Worm (Caenorhabditis elegans) whole organism, early embryonic: ENCODE measurements around the gene K02C4.3.
A peak's percentile ranks its signal among the peaks of the same experiment; 100 is the strongest.

Experiments
- B0310.2 ChIP-seq: sonication (generic microtip); optimal IDR thresholded peaks from 2 replicates; lab custom pipeline; 2016; ENCODE audit warnings: mild to moderate bottlenecking, missing genetic modification characterization, missing compliant biosample characterization
- F13C5.2 ChIP-seq: sonication (generic microtip); optimal IDR thresholded peaks from 2 replicates; lab custom pipeline; 2017; ENCODE audit warnings: mild to moderate bottlenecking, missing genetic modification characterization, inconsistent platforms, missing compliant biosample characterization
- ama-1 ChIP-seq: fragments of 150-350 bp; optimal IDR thresholded peaks from 2 replicates; lab custom pipeline; 2014
- ceh-13 ChIP-seq: fragments of 200-800 bp; sonication (Bioruptor generic); optimal IDR thresholded peaks from 2 replicates; lab custom pipeline; 2018; ENCODE audit warnings: mild to moderate bottlenecking, missing genetic modification characterization, missing compliant biosample characterization
- ets-7 ChIP-seq: sonication (generic microtip); optimal IDR thresholded peaks from 2 replicates; lab custom pipeline; 2016; ENCODE audit warnings: missing genotype, missing genetic modification characterization, missing compliant biosample characterization
- flt-1 ChIP-seq: fragments of 200-800 bp; sonication (Bioruptor generic); IDR thresholded peaks from 2 replicates; pipeline ENCODE4 v1.3.6; 2022; ENCODE audit warnings: missing genetic modification characterization, missing compliant biosample characterization
- hmbx-1 ChIP-seq: sonication (generic microtip); optimal IDR thresholded peaks from 2 replicates; lab custom pipeline; 2016; ENCODE audit warnings: mild to moderate bottlenecking, missing genetic modification characterization, missing compliant biosample characterization
- hmg-4 ChIP-seq: fragments of 200-800 bp; sonication (Bioruptor generic); optimal IDR thresholded peaks from 2 replicates; lab custom pipeline; 2018; ENCODE audit warnings: mild to moderate bottlenecking, missing genetic modification characterization, missing compliant biosample characterization
- pes-1 ChIP-seq: fragments of 200-800 bp; sonication (Bioruptor generic); IDR thresholded peaks from 2 replicates; pipeline ENCODE4 v1.3.6; 2022; ENCODE audit warnings: missing genetic modification reagents, missing genetic modification characterization, missing compliant biosample characterization
- scrt-1 ChIP-seq: fragments of 200-800 bp; sonication (Bioruptor generic); IDR thresholded peaks from 2 replicates; pipeline ENCODE4 v1.3.6; 2022; ENCODE audit warnings: missing genetic modification characterization, missing compliant biosample characterization
- tbx-11 ChIP-seq: fragments of 200-800 bp; sonication (Bioruptor generic); IDR thresholded peaks from 2 replicates; pipeline ENCODE4 v1.3.6; 2022; ENCODE audit warnings: missing genetic modification characterization, missing compliant biosample characterization
- tbx-37 ChIP-seq: fragments of 200-800 bp; sonication (Bioruptor generic); conservative IDR thresholded peaks from 2 replicates; pipeline ENCODE4 v1.3.6; 2022; ENCODE audit warnings: missing genetic modification reagents, missing genetic modification characterization, missing compliant biosample characterization
- tra-4 ChIP-seq: sonication (generic microtip); optimal IDR thresholded peaks from 2 replicates; lab custom pipeline; 2017; ENCODE audit warnings: missing genetic modification characterization, missing compliant biosample characterization

DNA sequence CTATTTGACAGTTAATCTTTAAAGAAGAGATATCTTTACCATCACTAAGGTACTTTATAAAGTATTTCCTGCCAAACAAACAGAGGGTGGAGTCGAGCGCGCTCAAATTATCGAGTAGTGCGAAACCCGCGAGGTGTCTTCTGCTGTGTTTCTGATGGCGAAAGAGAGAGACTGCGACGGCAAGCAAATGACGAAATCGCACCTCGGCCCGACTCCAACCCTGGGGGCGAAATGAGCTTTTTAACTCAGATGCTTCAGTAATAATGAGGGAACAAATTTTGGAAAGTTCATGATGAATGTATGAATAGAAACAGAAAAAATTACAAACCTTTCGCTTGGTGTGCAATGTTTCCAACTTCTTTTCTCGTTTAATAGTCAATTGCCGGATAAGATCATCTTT, 4.9 kb upstream of the K02C4.3 start:
- TF ChIP-seq flt-1 (GFP tag; lab: Robert Waterston, UW) (no peak), pes-1 (GFP tag; lab: Robert Waterston, UW) (no peak), ama-1 (lab: Kevin White, UChicago) (peak; percentile 66), ets-7 (tag; lab: Kevin White, UChicago) (no peak), B0310.2 (no peak), tra-4 (tag; lab: Kevin White, UChicago) (no peak), hmg-4 (GFP tag; lab: Kevin White, UChicago) (peak; percentile 20), F13C5.2 (no peak), tbx-37 (GFP tag; lab: Robert Waterston, UW) (no peak), tbx-11 (GFP tag; lab: Robert Waterston, UW) (no peak), scrt-1 (GFP tag; lab: Robert Waterston, UW) (no peak), ceh-13 (GFP tag; lab: Kevin White, UChicago) (no peak), hmbx-1 (tag; lab: Kevin White, UChicago) (no peak)
